Worm (Caenorhabditis elegans) whole organism, L1 larva: Measurements from ENCODE around the gene ZC317.6.

ENCODE experiments used
- C34B4.2 ChIP-seq: sonication (generic microtip); optimal IDR thresholded peaks from 2 replicates; lab custom pipeline; 2017; ENCODE audit warnings: mild to moderate bottlenecking, missing genetic modification characterization, missing compliant biosample characterization
- ama-1 ChIP-seq: fragments of 150-350 bp; optimal IDR thresholded peaks from 2 replicates; lab custom pipeline; 2014
- blmp-1 ChIP-seq: fragments of 150-350 bp; optimal IDR thresholded peaks from 2 replicates; lab custom pipeline; 2014; ENCODE audit warnings: missing biosample characterization, missing genetic modification characterization
- fkh-4 ChIP-seq: sonication (generic microtip); optimal IDR thresholded peaks from 2 replicates; lab custom pipeline; 2016; ENCODE audit warnings: missing compliant biosample characterization, missing genetic modification characterization, borderline replicate concordance
- lin-13 ChIP-seq: fragments of 150-350 bp; optimal IDR thresholded peaks from 2 replicates; lab custom pipeline; 2014; ENCODE audit warnings: missing biosample characterization, missing genetic modification reagents, missing genetic modification characterization
- lir-3 ChIP-seq: sonication (generic microtip); optimal IDR thresholded peaks from 2 replicates; lab custom pipeline; 2016; ENCODE audit warnings: mild to moderate bottlenecking, missing genetic modification characterization, moderate library complexity, missing compliant biosample characterization; ENCODE audit not compliant: poor library complexity
- mep-1 ChIP-seq: fragments of 150-350 bp; optimal IDR thresholded peaks from 2 replicates; lab custom pipeline; 2014; ENCODE audit warnings: missing biosample characterization, missing genetic modification characterization
- nhr-237 ChIP-seq: fragments of 150-350 bp; optimal IDR thresholded peaks from 2 replicates; lab custom pipeline; 2014; ENCODE audit warnings: missing biosample characterization, missing genetic modification characterization
- nhr-76 ChIP-seq: sonication (generic microtip); optimal IDR thresholded peaks from 2 replicates; lab custom pipeline; 2017; ENCODE audit warnings: missing biosample characterization, missing genetic modification characterization
- snpc-4 ChIP-seq: fragments of 150-350 bp; optimal IDR thresholded peaks from 2 replicates; lab custom pipeline; 2014; ENCODE audit warnings: missing biosample characterization, missing genetic modification characterization
- snu-23 ChIP-seq: sonication (generic microtip); optimal IDR thresholded peaks from 2 replicates; lab custom pipeline; 2016; ENCODE audit warnings: missing genetic modification characterization, missing compliant biosample characterization
- tlp-1 ChIP-seq: fragments of 150-350 bp; optimal IDR thresholded peaks from 2 replicates; lab custom pipeline; 2014; ENCODE audit warnings: missing biosample characterization, missing genetic modification characterization
- ztf-4 ChIP-seq: fragments of 150-350 bp; optimal IDR thresholded peaks from 2 replicates; lab custom pipeline; 2014; ENCODE audit warnings: missing biosample characterization, missing genetic modification characterization

DNA sequence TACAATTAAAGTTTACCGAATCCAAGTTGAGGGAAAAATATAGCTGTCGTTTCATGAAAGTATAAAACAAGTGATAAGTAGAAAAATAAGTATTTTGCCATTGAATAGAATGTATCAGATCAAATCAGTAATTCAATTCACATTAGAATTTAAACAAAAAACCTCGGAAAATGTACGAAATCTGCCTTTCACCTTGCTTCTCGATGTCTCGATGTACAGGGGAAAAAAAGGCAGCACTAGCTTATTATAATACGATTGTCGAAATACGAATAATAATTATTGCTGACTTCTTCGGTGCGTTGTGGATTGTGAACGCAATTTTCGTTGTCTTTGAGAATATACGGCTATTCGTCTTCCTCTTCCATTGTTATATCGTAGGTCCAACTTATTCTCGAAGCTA lies 20.4 kb upstream of the ZC317.6 start, which contains the start of gene grl-18:
- TF ChIP-seq snpc-4 (tag; lab: Kevin White, UChicago) (no peak), mep-1 (tag; lab: Kevin White, UChicago) (no peak), ama-1 (lab: Kevin White, UChicago) (no peak), nhr-76 (no peak), nhr-237 (tag; lab: Kevin White, UChicago) (no peak), tlp-1 (no peak), lir-3 (no peak), C34B4.2 (no peak), blmp-1 (tag; lab: Kevin White, UChicago) (no peak), fkh-4 (tag; lab: Kevin White, UChicago) (no peak), lin-13 (GFP tag; lab: Kevin White, UChicago) (no peak), snu-23 (GFP tag; lab: Kevin White, UChicago) (no peak), ztf-4 (tag; lab: Kevin White, UChicago) (no peak)
